Fruit fly (Drosophila melanogaster) whole organism, embryonic: Measurements from ENCODE around the gene CG4452.

Source experiments
- Ada2b ChIP-seq: fragments of 200-800 bp; sonication (Bioruptor generic); IDR thresholded peaks from 2 replicates; pipeline ENCODE4 v1.3.6; 2022; ENCODE audit warnings: missing biosample characterization, missing genetic modification characterization
- Bteb2 ChIP-seq: fragments of 200-800 bp; sonication (Bioruptor generic); optimal IDR thresholded peaks from 2 replicates; lab custom pipeline; 2016; ENCODE audit warnings: missing biosample characterization, missing genetic modification characterization
- CG10209 ChIP-seq: fragments of 200-800 bp; sonication (Bioruptor generic); optimal IDR thresholded peaks from 3 replicates; lab custom pipeline; 2017; ENCODE audit warnings: missing biosample characterization, mild to moderate bottlenecking, missing genetic modification characterization, missing genetic modification reagents
- CG11398 ChIP-seq: fragments of 200-800 bp; sonication (Bioruptor generic); optimal IDR thresholded peaks from 2 replicates; lab custom pipeline; 2016; ENCODE audit warnings: missing biosample characterization, missing genetic modification characterization
- CG11456 ChIP-seq: fragments of 200-800 bp; sonication (Bioruptor generic); IDR thresholded peaks from 3 replicates; pipeline ENCODE4 v1.3.6; 2022; ENCODE audit warnings: missing biosample characterization, missing genetic modification characterization
- CG12071 ChIP-seq: fragments of 200-800 bp; sonication (Bioruptor generic); optimal IDR thresholded peaks from 3 replicates; lab custom pipeline; 2018; ENCODE audit warnings: missing biosample characterization, mild to moderate bottlenecking, missing genetic modification characterization
- CG12219 ChIP-seq: fragments of 200-800 bp; sonication (Bioruptor generic); optimal IDR thresholded peaks from 3 replicates; lab custom pipeline; 2018; ENCODE audit warnings: missing biosample characterization, mild to moderate bottlenecking, missing genetic modification characterization
- CG12299 ChIP-seq: fragments of 200-800 bp; sonication (Bioruptor generic); optimal IDR thresholded peaks from 2 replicates; lab custom pipeline; 2018; ENCODE audit warnings: missing biosample characterization, mild to moderate bottlenecking, missing genetic modification characterization
- CG13424 ChIP-seq: fragments of 200-800 bp; sonication (Bioruptor generic); optimal IDR thresholded peaks from 2 replicates; lab custom pipeline; 2019; ENCODE audit warnings: missing biosample characterization, mild to moderate bottlenecking, missing genetic modification characterization, moderate library complexity
- CG15269 ChIP-seq: fragments of 200-800 bp; sonication (Bioruptor generic); optimal IDR thresholded peaks from 2 replicates; lab custom pipeline; 2018; ENCODE audit warnings: missing biosample characterization, mild to moderate bottlenecking, missing genetic modification characterization, moderate library complexity
- CG17361 ChIP-seq: fragments of 200-800 bp; sonication (Bioruptor generic); IDR thresholded peaks from 3 replicates; pipeline ENCODE4 v1.3.6; 2022; ENCODE audit warnings: missing biosample characterization, missing genetic modification characterization
- CG1792 ChIP-seq: fragments of 200-800 bp; sonication (Bioruptor generic); optimal IDR thresholded peaks from 2 replicates; lab custom pipeline; 2016; ENCODE audit warnings: missing biosample characterization, missing genetic modification characterization
- CG34376 ChIP-seq: fragments of 200-800 bp; sonication (Bioruptor generic); optimal IDR thresholded peaks from 2 replicates; lab custom pipeline; 2018; ENCODE audit warnings: missing biosample characterization, mild to moderate bottlenecking, missing genetic modification characterization
- CG43689 ChIP-seq: fragments of 200-800 bp; sonication (Bioruptor generic); IDR thresholded peaks from 2 replicates; pipeline ENCODE4 v1.3.6; 2022; ENCODE audit warnings: missing biosample characterization, missing genetic modification characterization
- CG6689 ChIP-seq: fragments of 200-800 bp; sonication (Bioruptor generic); IDR thresholded peaks from 2 replicates; pipeline ENCODE4 v1.3.6; 2022; ENCODE audit warnings: missing biosample characterization, missing genetic modification characterization
- CG6765 ChIP-seq: fragments of 200-800 bp; sonication (Bioruptor generic); optimal IDR thresholded peaks from 3 replicates; lab custom pipeline; 2017; ENCODE audit warnings: missing biosample characterization, mild to moderate bottlenecking, missing genetic modification characterization
- CG7271 ChIP-seq: fragments of 200-800 bp; sonication (Bioruptor generic); optimal IDR thresholded peaks from 2 replicates; lab custom pipeline; 2018; ENCODE audit warnings: missing biosample characterization, mild to moderate bottlenecking, missing genetic modification characterization, moderate library complexity
- CG7745 ChIP-seq: fragments of 200-800 bp; sonication (Bioruptor generic); optimal IDR thresholded peaks from 2 replicates; lab custom pipeline; 2018; ENCODE audit warnings: missing biosample characterization, mild to moderate bottlenecking, missing genetic modification characterization, moderate library complexity
- CG9437 ChIP-seq: fragments of 200-800 bp; sonication (Bioruptor generic); optimal IDR thresholded peaks from 2 replicates; lab custom pipeline; 2018; ENCODE audit warnings: missing biosample characterization, mild to moderate bottlenecking, missing genetic modification characterization
- CG9817 ChIP-seq: fragments of 200-800 bp; sonication (Bioruptor generic); optimal IDR thresholded peaks from 2 replicates; lab custom pipeline; 2018; ENCODE audit warnings: missing biosample characterization, mild to moderate bottlenecking, missing genetic modification characterization, moderate library complexity
- CrebB ChIP-seq: fragments of 200-800 bp; sonication (Bioruptor generic); optimal IDR thresholded peaks from 3 replicates; lab custom pipeline; 2018; ENCODE audit warnings: missing biosample characterization, mild to moderate bottlenecking, missing genetic modification characterization
- Gug ChIP-seq: fragments of 200-800 bp; sonication (Bioruptor generic); IDR thresholded peaks from 4 replicates; pipeline ENCODE4 v1.3.6; 2022; ENCODE audit warnings: missing biosample characterization, missing genetic modification characterization
- H15 ChIP-seq: fragments of 200-800 bp; sonication (Bioruptor generic); IDR thresholded peaks from 3 replicates; pipeline ENCODE4 v1.3.6; 2022; ENCODE audit warnings: missing biosample characterization, missing genetic modification characterization
- H2.0 ChIP-seq: fragments of 200-800 bp; sonication (Bioruptor generic); IDR thresholded peaks from 2 replicates; pipeline ENCODE4 v1.3.6; 2022; ENCODE audit warnings: missing biosample characterization, missing genetic modification characterization
- HLHmδ ChIP-seq: fragments of 200-800 bp; sonication (Bioruptor generic); optimal IDR thresholded peaks from 2 replicates; lab custom pipeline; 2018; ENCODE audit warnings: missing biosample characterization, mild to moderate bottlenecking, missing genetic modification characterization, moderate library complexity
- Lhr ChIP-seq: fragments of 200-800 bp; sonication (Bioruptor generic); optimal IDR thresholded peaks from 3 replicates; lab custom pipeline; 2017; ENCODE audit warnings: mild to moderate bottlenecking, missing biosample characterization, missing genetic modification reagents, missing genetic modification characterization
- NK7.1 ChIP-seq: fragments of 200-800 bp; sonication (Bioruptor generic); optimal IDR thresholded peaks from 3 replicates; lab custom pipeline; 2016; ENCODE audit warnings: missing biosample characterization, missing genetic modification characterization
- Nf-YC ChIP-seq: fragments of 200-800 bp; optimal IDR thresholded peaks from 3 replicates; lab custom pipeline; 2019; ENCODE audit warnings: missing biosample characterization, mild to moderate bottlenecking, missing genetic modification characterization, moderate library complexity
- Rfx ChIP-seq: fragments of 200-800 bp; sonication (Bioruptor generic); IDR thresholded peaks from 2 replicates; pipeline ENCODE4 v1.3.6; 2022; ENCODE audit warnings: missing biosample characterization, missing genetic modification characterization
- Rx ChIP-seq: fragments of 200-800 bp; sonication (Bioruptor generic); IDR thresholded peaks from 2 replicates; pipeline ENCODE4 v1.3.6; 2022; ENCODE audit warnings: missing biosample characterization, missing genetic modification characterization
- Scr ChIP-seq: fragments of 200-800 bp; sonication (Bioruptor generic); IDR thresholded peaks from 2 replicates; pipeline ENCODE4 v1.3.6; 2022; ENCODE audit warnings: missing biosample characterization, missing genetic modification characterization; ENCODE audit not compliant: partially characterized antibody
- Sox102F ChIP-seq: fragments of 200-800 bp; sonication (Bioruptor generic); optimal IDR thresholded peaks from 2 replicates; lab custom pipeline; 2018; ENCODE audit warnings: missing biosample characterization, mild to moderate bottlenecking, missing genetic modification characterization, moderate library complexity
- Taf1 ChIP-seq: fragments of 200-800 bp; sonication (Bioruptor generic); IDR thresholded peaks from 2 replicates; pipeline ENCODE4 v1.3.6; 2022; ENCODE audit warnings: missing biosample characterization, missing genetic modification characterization
- Vsx1 ChIP-seq: fragments of 200-800 bp; sonication (Bioruptor generic); optimal IDR thresholded peaks from 2 replicates; lab custom pipeline; 2017; ENCODE audit warnings: missing biosample characterization, mild to moderate bottlenecking, missing genetic modification characterization, missing genetic modification reagents
- az2 ChIP-seq: fragments of 200-800 bp; sonication (Bioruptor generic); optimal IDR thresholded peaks from 3 replicates; lab custom pipeline; 2016; ENCODE audit warnings: missing biosample characterization, missing genetic modification characterization
- bigmax ChIP-seq: fragments of 200-800 bp; sonication (Bioruptor generic); optimal IDR thresholded peaks from 2 replicates; lab custom pipeline; 2018; ENCODE audit warnings: missing biosample characterization, mild to moderate bottlenecking, missing genetic modification characterization
- btn ChIP-seq: fragments of 200-800 bp; sonication (Bioruptor generic); optimal IDR thresholded peaks from 2 replicates; lab custom pipeline; 2016; ENCODE audit warnings: missing biosample characterization, missing genetic modification characterization
- chm ChIP-seq: fragments of 200-800 bp; sonication (Bioruptor generic); IDR thresholded peaks from 2 replicates; pipeline ENCODE4 v1.3.6; 2022; ENCODE audit warnings: missing biosample characterization, missing genetic modification characterization
- dmrt99B ChIP-seq: fragments of 200-800 bp; sonication (Bioruptor generic); optimal IDR thresholded peaks from 2 replicates; lab custom pipeline; 2018; ENCODE audit warnings: missing biosample characterization, mild to moderate bottlenecking, missing genetic modification characterization, moderate library complexity
- emc ChIP-seq: fragments of 200-800 bp; sonication (Bioruptor generic); optimal IDR thresholded peaks from 2 replicates; lab custom pipeline; 2016; ENCODE audit warnings: missing biosample characterization, missing genetic modification characterization
- h ChIP-seq: fragments of >200 bp; optimal IDR thresholded peaks from 2 replicates; lab custom pipeline; 2017
- her ChIP-seq: fragments of 200-800 bp; sonication (Bioruptor generic); optimal IDR thresholded peaks from 2 replicates; lab custom pipeline; 2016; ENCODE audit warnings: missing biosample characterization, missing genetic modification characterization
- pfk ChIP-seq: fragments of 200-800 bp; sonication (Bioruptor generic); optimal IDR thresholded peaks from 2 replicates; lab custom pipeline; 2018; ENCODE audit warnings: missing biosample characterization, mild to moderate bottlenecking, missing genetic modification characterization, moderate library complexity
- phol ChIP-seq: fragments of 200-800 bp; sonication (Bioruptor generic); optimal IDR thresholded peaks from 3 replicates; lab custom pipeline; 2018; ENCODE audit warnings: missing biosample characterization, mild to moderate bottlenecking, missing genetic modification characterization, moderate library complexity
- run ChIP-seq: fragments of 200-800 bp; sonication (Bioruptor generic); optimal IDR thresholded peaks from 3 replicates; lab custom pipeline; 2018; ENCODE audit warnings: missing biosample characterization, mild to moderate bottlenecking, missing genetic modification characterization
- tio ChIP-seq: fragments of 200-800 bp; sonication (Bioruptor generic); optimal IDR thresholded peaks from 2 replicates; lab custom pipeline; 2017; ENCODE audit warnings: missing biosample characterization, missing genetic modification characterization, inconsistent platforms
- tup ChIP-seq: fragments of 200-800 bp; sonication (Bioruptor generic); optimal IDR thresholded peaks from 2 replicates; lab custom pipeline; 2016; ENCODE audit warnings: missing biosample characterization, mild to moderate bottlenecking, missing genetic modification characterization, moderate library complexity
- vvl ChIP-seq: fragments of 200-800 bp; sonication (Bioruptor generic); IDR thresholded peaks from 2 replicates; pipeline ENCODE4 v1.3.6; 2022; ENCODE audit warnings: missing biosample characterization, missing genetic modification characterization
- wor ChIP-seq: fragments of 200-800 bp; sonication (Bioruptor generic); IDR thresholded peaks from 2 replicates; pipeline ENCODE4 v1.3.6; 2022; ENCODE audit warnings: missing biosample characterization, missing genetic modification characterization
- zfh1 ChIP-seq: fragments of 200-800 bp; sonication (Bioruptor generic); IDR thresholded peaks from 3 replicates; pipeline ENCODE4 v1.3.6; 2022; ENCODE audit warnings: missing biosample characterization, missing genetic modification characterization
- zfh2 ChIP-seq: fragments of 200-800 bp; sonication (Bioruptor generic); optimal IDR thresholded peaks from 2 replicates; lab custom pipeline; 2016; ENCODE audit warnings: missing biosample characterization, missing genetic modification characterization

CG4452 gene

dm6 chr3L:9399013-9399750, 32.0 kb downstream of the CG4452 start, which contains the start of gene CG4080 (continued):
- TF ChIP-seq chm (GFP tag; lab: Robert Waterston, UW) (peak; percentile 13; the same call in 1 of the 2 replicates), wor (GFP tag; lab: Robert Waterston, UW) (no peak), CG12071 (GFP tag; lab: Kevin White, UChicago) (no peak), HLHmδ (no peak), CrebB (tag; lab: Kevin White, UChicago) (no peak), CG7271 (tag; lab: Kevin White, UChicago) (no peak), CG17361 (GFP tag; lab: Robert Waterston, UW) (peak; percentile 39; the same call in 1 of the 3 replicates), pfk (GFP tag; lab: Kevin White, UChicago) (no peak), Nf-YC (peak; percentile 44), emc (no peak), btn (no peak), CG6689 (GFP tag; lab: Robert Waterston, UW) (0 out of 2 replicates have a peak, but pooled peaks have one; percentile 18), Lhr (peak; percentile 81), Gug (GFP tag; lab: Robert Waterston, UW) (no peak), CG13424 (tag; lab: Kevin White, UChicago) (peak; percentile 17), CG10209 (GFP tag; lab: Kevin White, UChicago) (no peak), phol (tag; lab: Kevin White, UChicago) (peak; percentile 55), her (GFP tag; lab: Kevin White, UChicago) (no peak), zfh2 (no peak), CG6765 (GFP tag; lab: Kevin White, UChicago) (peak; percentile 54), H15 (GFP tag; lab: Robert Waterston, UW) (no peak), Bteb2 (GFP tag; lab: Kevin White, UChicago) (no peak), CG11398 (GFP tag; lab: Kevin White, UChicago) (no peak), Rfx (no peak), CG43689 (no peak), tio (GFP tag; lab: Kevin White, UChicago) (no peak), run (tag; lab: Kevin White, UChicago) (no peak), h (lab: Kevin White, UChicago) (no peak), H2.0 (no peak), NK7.1 (GFP tag; lab: Kevin White, UChicago) (no peak), CG9817 (tag; lab: Kevin White, UChicago) (no peak), CG15269 (tag; lab: Kevin White, UChicago) (no peak), CG1792 (GFP tag; lab: Kevin White, UChicago) (no peak), Sox102F (GFP tag; lab: Kevin White, UChicago) (no peak), vvl (GFP tag; lab: Robert Waterston, UW) (peak; percentile 72), az2 (GFP tag; lab: Kevin White, UChicago) (no peak), dmrt99B (tag; lab: Kevin White, UChicago) (no peak), tup (no peak), Scr (GFP tag; lab: Robert Waterston, UW) (peak; percentile 90), bigmax (GFP tag; lab: Kevin White, UChicago) (no peak), CG11456 (GFP tag; lab: Robert Waterston, UW) (no peak), CG7745 (tag; lab: Kevin White, UChicago) (no peak), CG9437 (peak; percentile 54), Taf1 (no peak), Vsx1 (GFP tag; lab: Kevin White, UChicago) (peak; percentile 44), CG12299 (tag; lab: Kevin White, UChicago) (peak; percentile 10), Rx (GFP tag; lab: Robert Waterston, UW) (no peak), Ada2b (no peak), CG34376 (peak; percentile 55), CG12219 (GFP tag; lab: Kevin White, UChicago) (no peak), zfh1 (GFP tag; lab: Robert Waterston, UW) (no peak)
